ENCODE assay signal across 5 worm cellular contexts in the genomic region with DNA sequence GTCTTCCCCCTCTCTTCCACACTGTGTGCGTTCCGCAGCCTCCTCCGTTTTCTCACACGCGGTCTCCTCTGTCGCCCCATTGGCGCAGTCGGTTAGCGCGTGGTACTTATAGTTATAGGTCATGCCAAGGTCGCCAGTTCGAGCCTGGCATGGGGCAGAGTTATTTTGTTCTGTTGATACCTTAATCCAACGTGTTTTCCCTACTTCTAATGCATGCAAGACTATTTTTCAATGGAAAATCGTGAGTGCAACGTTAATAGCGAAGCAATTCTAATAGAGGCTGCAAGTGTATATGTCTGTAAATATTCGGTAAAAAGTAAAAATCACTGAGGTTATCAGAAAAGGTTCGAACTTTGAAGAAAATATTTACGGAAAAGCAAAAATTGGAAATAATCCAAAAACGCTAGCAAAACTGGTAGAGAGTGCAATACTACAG.
TF ChIP-seq lines count a peak whose summit lies in the region.

No protein-coding gene starts in this region.

TF ChIP-seq in whole organism, L1 larva, 84 proteins besides CTCF, POLR2A, EP300 and RAD21 (continues in another document):
- TF ChIP-seq nhr-19 (GFP tag; conservative IDR thresholded peaks at IDR 0.05; lab: Robert Waterston, UW) (peak; percentile 50), elt-2 (tag; optimal IDR thresholded peaks at IDR 0.05; lab: Kevin White, UChicago) (peak; percentile 36), unc-130 (tag; optimal IDR thresholded peaks at IDR 0.05; lab: Kevin White, UChicago) (peak; percentile 13), nhr-90 (tag; optimal IDR thresholded peaks at IDR 0.05; lab: Kevin White, UChicago; ENCODE audit: poor library complexity) (peak; percentile 77), xbp-1 (tag; optimal IDR thresholded peaks at IDR 0.05; lab: Kevin White, UChicago) (peak; percentile 26), mdl-1 (tag; optimal IDR thresholded peaks at IDR 0.05; lab: Kevin White, UChicago) (peak in 1 of 2 experiments; percentile 80), rnt-1 (tag; optimal IDR thresholded peaks at IDR 0.05; lab: Kevin White, UChicago) (peak; percentile 71), mep-1 (tag; optimal IDR thresholded peaks at IDR 0.05; lab: Kevin White, UChicago) (peak; percentile 48), skn-1 (tag; optimal IDR thresholded peaks at IDR 0.05; lab: Kevin White, UChicago) (peak; percentile 39), nhr-85 (tag; lab: Kevin White, UChicago) (peak; percentile 65), sptf-1 (tag; optimal IDR thresholded peaks at IDR 0.05; lab: Kevin White, UChicago) (no peak), snu-23 (GFP tag; optimal IDR thresholded peaks at IDR 0.05; lab: Kevin White, UChicago) (peak; percentile 69), pqm-1 (tag; optimal IDR thresholded peaks at IDR 0.05; lab: Kevin White, UChicago) (no peak), C16A3.4 (tag; optimal IDR thresholded peaks at IDR 0.05; lab: Kevin White, UChicago) (peak; percentile 69), ama-1 (optimal IDR thresholded peaks at IDR 0.05; lab: Kevin White, UChicago) (no peak), lir-3 (tag; optimal IDR thresholded peaks at IDR 0.05; lab: Kevin White, UChicago; ENCODE audit: poor library complexity) (peak; percentile 38), lsy-2 (tag; optimal IDR thresholded peaks at IDR 0.05; lab: Kevin White, UChicago) (peak in 1 of 2 experiments; percentile 49)

TF ChIP-seq in whole organism, L3 larva, 47 proteins besides CTCF, POLR2A, EP300 and RAD21 (continues in another document):
- TF ChIP-seq nhr-76 (tag; optimal IDR thresholded peaks at IDR 0.05; lab: Kevin White, UChicago) = no peak
- no peak for TF ChIP-seq eor-1 (tag; optimal IDR thresholded peaks at IDR 0.05; lab: Kevin White, UChicago)
- no peak for TF ChIP-seq aly-2 (tag; optimal IDR thresholded peaks at IDR 0.05; lab: Kevin White, UChicago)
- no peak for TF ChIP-seq skn-1 (tag; optimal IDR thresholded peaks at IDR 0.05; lab: Kevin White, UChicago)
- TF ChIP-seq ama-1 (optimal IDR thresholded peaks at IDR 0.05; lab: Kevin White, UChicago) = no peak
- no peak for TF ChIP-seq snpc-4 (tag; optimal IDR thresholded peaks at IDR 0.05; lab: Kevin White, UChicago)
- no peak for TF ChIP-seq mdl-1 (tag; optimal IDR thresholded peaks at IDR 0.05; lab: Kevin White, UChicago)
- no peak for TF ChIP-seq daf-12 (tag; optimal IDR thresholded peaks at IDR 0.05; lab: Kevin White, UChicago)
- TF ChIP-seq lin-39 (tag; optimal IDR thresholded peaks at IDR 0.05; lab: Kevin White, UChicago) = peak; percentile 86
- TF ChIP-seq egl-27 (tag; optimal IDR thresholded peaks at IDR 0.05; lab: Kevin White, UChicago) = no peak
- TF ChIP-seq elt-2 (tag; optimal IDR thresholded peaks at IDR 0.05; lab: Kevin White, UChicago) = peak; percentile 56
- TF ChIP-seq nhr-23 (tag; optimal IDR thresholded peaks at IDR 0.05; lab: Kevin White, UChicago) = peak; percentile 46
- TF ChIP-seq fkh-2 (tag; optimal IDR thresholded peaks at IDR 0.05; lab: Kevin White, UChicago) = no peak
- TF ChIP-seq ZK546.5 (tag; optimal IDR thresholded peaks at IDR 0.05; lab: Kevin White, UChicago) = no peak
- TF ChIP-seq elt-1 (tag; optimal IDR thresholded peaks at IDR 0.05; lab: Kevin White, UChicago) = no peak
- no peak for TF ChIP-seq nhr-11 (tag; optimal IDR thresholded peaks at IDR 0.05; lab: Kevin White, UChicago)
- no peak for TF ChIP-seq ceh-9 (tag; optimal IDR thresholded peaks at IDR 0.05; lab: Kevin White, UChicago)
- TF ChIP-seq nfya-1 (tag; optimal IDR thresholded peaks at IDR 0.05; lab: Kevin White, UChicago; ENCODE audit: insufficient read depth) = peak; percentile 60
- no peak for TF ChIP-seq sea-2 (GFP tag; optimal IDR thresholded peaks at IDR 0.05; lab: Kevin White, UChicago)

TF ChIP-seq in whole organism, early embryonic, 17 proteins besides CTCF, POLR2A, EP300 and RAD21:
- TF ChIP-seq tbx-37 (GFP tag; conservative IDR thresholded peaks at IDR 0.05; lab: Robert Waterston, UW) = peak; percentile 60
- TF ChIP-seq hmg-4 (GFP tag; optimal IDR thresholded peaks at IDR 0.05; lab: Kevin White, UChicago) = peak; percentile 93
- peak; percentile 86 for TF ChIP-seq scrt-1 (GFP tag; IDR thresholded peaks at IDR 0.05; lab: Robert Waterston, UW)
- TF ChIP-seq F13C5.2 (tag; optimal IDR thresholded peaks at IDR 0.05; lab: Kevin White, UChicago) = peak; percentile 91
- TF ChIP-seq ama-1 (optimal IDR thresholded peaks at IDR 0.05; lab: Kevin White, UChicago) = no peak
- peak; percentile 71 for TF ChIP-seq hnd-1 (tag; optimal IDR thresholded peaks at IDR 0.05; lab: Kevin White, UChicago)
- peak; percentile 62 for TF ChIP-seq ets-7 (tag; optimal IDR thresholded peaks at IDR 0.05; lab: Kevin White, UChicago)
- peak; percentile 82 for TF ChIP-seq flt-1 (GFP tag; IDR thresholded peaks at IDR 0.05; lab: Robert Waterston, UW)
- peak; percentile 90 for TF ChIP-seq B0310.2 (tag; optimal IDR thresholded peaks at IDR 0.05; lab: Kevin White, UChicago)
- TF ChIP-seq tra-4 (tag; optimal IDR thresholded peaks at IDR 0.05; lab: Kevin White, UChicago) = peak; percentile 78
- peak; percentile 90 for TF ChIP-seq pes-1 (GFP tag; IDR thresholded peaks at IDR 0.05; lab: Robert Waterston, UW)
- TF ChIP-seq ceh-13 (GFP tag; optimal IDR thresholded peaks at IDR 0.05; lab: Kevin White, UChicago) = peak; percentile 74
- peak; percentile 97 for TF ChIP-seq aly-1 (tag; optimal IDR thresholded peaks at IDR 0.05; lab: Kevin White, UChicago)
- peak; percentile 84 for TF ChIP-seq tbx-11 (GFP tag; IDR thresholded peaks at IDR 0.05; lab: Robert Waterston, UW)
- TF ChIP-seq hmbx-1 (tag; optimal IDR thresholded peaks at IDR 0.05; lab: Kevin White, UChicago) = peak; percentile 74
- TF ChIP-seq ceh-36 (tag; optimal IDR thresholded peaks at IDR 0.05; lab: Kevin White, UChicago) = peak; percentile 94
- TF ChIP-seq sea-1 (GFP tag; conservative IDR thresholded peaks at IDR 0.05; lab: Robert Waterston, UW) = peak; percentile 94

TF ChIP-seq in whole organism, midembryonic, 9 proteins besides CTCF, POLR2A, EP300 and RAD21:
- peak; percentile 91 for TF ChIP-seq flt-1 (GFP tag; IDR thresholded peaks at IDR 0.05; lab: Robert Waterston, UW)
- TF ChIP-seq tab-1 (GFP tag; IDR thresholded peaks at IDR 0.05; lab: Robert Waterston, UW) = peak; percentile 93
- peak; percentile 85 for TF ChIP-seq ztf-23 (GFP tag; IDR thresholded peaks at IDR 0.05; lab: Robert Waterston, UW)
- TF ChIP-seq ref-1 (GFP tag; conservative IDR thresholded peaks at IDR 0.05; lab: Robert Waterston, UW) = peak; percentile 72
- peak; percentile 80 for TF ChIP-seq cog-1 (tag; optimal IDR thresholded peaks at IDR 0.05; lab: Kevin White, UChicago)
- peak; percentile 40 for TF ChIP-seq med-1 (GFP tag; optimal IDR thresholded peaks at IDR 0.05; lab: Kevin White, UChicago; ENCODE audit: insufficient read depth)
- peak; percentile 77 for TF ChIP-seq T22C8.4 (GFP tag; IDR thresholded peaks at IDR 0.05; lab: Robert Waterston, UW)
- TF ChIP-seq ztf-29 (GFP tag; IDR thresholded peaks at IDR 0.05; lab: Robert Waterston, UW) = peak; percentile 63; the same call in 1 of the 2 replicates
- peak; percentile 88 for TF ChIP-seq klf-2 (GFP tag; conservative IDR thresholded peaks at IDR 0.05; lab: Robert Waterston, UW)
TF ChIP-seq in whole organism, midembryonic: peak in this region for 9.

TF ChIP-seq in whole organism, young adult, 124 proteins besides CTCF, POLR2A, EP300 and RAD21 (continues in another document):
- TF ChIP-seq dox-1 (GFP tag; IDR thresholded peaks at IDR 0.05; lab: Robert Waterston, UW) = peak; percentile 84
- TF ChIP-seq Y56A3A.18 (GFP tag; IDR thresholded peaks at IDR 0.05; lab: Robert Waterston, UW) = 0 out of 2 replicates have a peak, but pooled peaks have one; percentile 47
- TF ChIP-seq athp-1 (tag; optimal IDR thresholded peaks at IDR 0.05; lab: Kevin White, UChicago) = peak; percentile 39
- TF ChIP-seq lin-54 (GFP tag; optimal IDR thresholded peaks at IDR 0.05; lab: Kevin White, UChicago) = peak; percentile 32
- no peak for TF ChIP-seq lag-1 (GFP tag; IDR thresholded peaks at IDR 0.05; lab: Robert Waterston, UW)
- TF ChIP-seq pbrm-1 (GFP tag; IDR thresholded peaks at IDR 0.05; lab: Robert Waterston, UW) = peak; percentile 85
- peak; percentile 86 for TF ChIP-seq mes-4 (tag; optimal IDR thresholded peaks at IDR 0.05; lab: Kevin White, UChicago)
- TF ChIP-seq B0019.2 (GFP tag; conservative IDR thresholded peaks at IDR 0.05; lab: Robert Waterston, UW) = peak; percentile 56; the same call in 1 of the 2 replicates
- peak; percentile 72 for TF ChIP-seq nhr-179 (tag; optimal IDR thresholded peaks at IDR 0.05; lab: Kevin White, UChicago)
- peak; percentile 79 for TF ChIP-seq mxl-1 (tag; optimal IDR thresholded peaks at IDR 0.05; lab: Kevin White, UChicago)
- TF ChIP-seq nhr-120 (GFP tag; IDR thresholded peaks at IDR 0.05; lab: Robert Waterston, UW) = no peak
- TF ChIP-seq ccch-3 (GFP tag; optimal IDR thresholded peaks at IDR 0.05; lab: Kevin White, UChicago) = no peak
- TF ChIP-seq ztf-26 (tag; optimal IDR thresholded peaks at IDR 0.05; lab: Kevin White, UChicago) = peak; percentile 75
- peak; percentile 46; the same call in 1 of the 2 replicates for TF ChIP-seq Y67H2A.10 (GFP tag; conservative IDR thresholded peaks at IDR 0.05; lab: Robert Waterston, UW)
- peak; percentile 64 for TF ChIP-seq fkh-3 (tag; optimal IDR thresholded peaks at IDR 0.05; lab: Kevin White, UChicago)
- 0 out of 2 replicates have a peak, but pooled peaks have one; percentile 14 for TF ChIP-seq attf-3 (GFP tag; conservative IDR thresholded peaks at IDR 0.05; lab: Robert Waterston, UW)
- peak; percentile 81 for TF ChIP-seq die-1 (tag; optimal IDR thresholded peaks at IDR 0.05; lab: Kevin White, UChicago)
- peak; percentile 41 for TF ChIP-seq attf-5 (GFP tag; optimal IDR thresholded peaks at IDR 0.05; lab: Kevin White, UChicago)
- 0 out of 2 replicates have a peak, but pooled peaks have one; percentile 59 for TF ChIP-seq F37B4.10 (GFP tag; IDR thresholded peaks at IDR 0.05; lab: Robert Waterston, UW)
- TF ChIP-seq tbp1 (GFP tag; optimal IDR thresholded peaks at IDR 0.05; lab: Kevin White, UChicago) = peak; percentile 92
- TF ChIP-seq hmg-1.2 (GFP tag; IDR thresholded peaks at IDR 0.05; lab: Robert Waterston, UW) = peak; percentile 79
- TF ChIP-seq egl-44 (GFP tag; IDR thresholded peaks at IDR 0.05; lab: Robert Waterston, UW) = no peak
- TF ChIP-seq ZK185.1 (tag; optimal IDR thresholded peaks at IDR 0.05; lab: Kevin White, UChicago; ENCODE audit: poor library complexity, severe bottlenecking) = peak; percentile 84
- TF ChIP-seq nhr-27 (tag; optimal IDR thresholded peaks at IDR 0.05; lab: Kevin White, UChicago) = peak; percentile 76
- TF ChIP-seq ceh-79 (tag; optimal IDR thresholded peaks at IDR 0.05; lab: Kevin White, UChicago) = peak; percentile 31
- peak; percentile 69 for TF ChIP-seq gei-17 (GFP tag; optimal IDR thresholded peaks at IDR 0.05; lab: Kevin White, UChicago)
- TF ChIP-seq him-1 (tag; optimal IDR thresholded peaks at IDR 0.05; lab: Kevin White, UChicago) = peak; percentile 95
- TF ChIP-seq B0261.1 (tag; optimal IDR thresholded peaks at IDR 0.05; lab: Kevin White, UChicago) = peak; percentile 96
- 0 out of 2 replicates have a peak, but pooled peaks have one; percentile 13 for TF ChIP-seq let-526 (GFP tag; IDR thresholded peaks at IDR 0.05; lab: Robert Waterston, UW)
